Worm (Caenorhabditis elegans) whole organism, late embryonic: Measurements from ENCODE around the gene lido-17.

Experiments used
- dmd-4 ChIP-seq: sonication (generic microtip); optimal IDR thresholded peaks from 2 replicates; lab custom pipeline; 2016; ENCODE audit warnings: borderline replicate concordance, missing genetic modification characterization, missing compliant biosample characterization
- unc-3 ChIP-seq, 2 experiments: fragments of 200-800 bp in 1 of 2; sonication (Bioruptor generic) in 1 of 2; sonication (generic microtip) in 1 of 2; conservative IDR thresholded peaks in 1 of 2; optimal IDR thresholded peaks in 1 of 2; 2 replicates each; pipeline versions ENCODE4 v1.3.6 to Lab custom; 2016 to 2022; ENCODE audit warnings: missing compliant biosample characterization in 2 of 2, missing genetic modification characterization in 2 of 2, missing genetic modification reagents in 1 of 2
- ztf-16 ChIP-seq: sonication (generic microtip); optimal IDR thresholded peaks from 2 replicates; lab custom pipeline; 2017; ENCODE audit warnings: missing genetic modification characterization, missing compliant biosample characterization

- TF ChIP-seq unc-3 (GFP tag; conservative IDR thresholded peaks at IDR 0.05; lab: Robert Waterston, UW) = no peak
- no peak for TF ChIP-seq unc-3 (tag; optimal IDR thresholded peaks at IDR 0.05; lab: Kevin White, UChicago)
- no peak for TF ChIP-seq dmd-4 (tag; lab: Kevin White, UChicago)
- TF ChIP-seq ztf-16 (tag; lab: Kevin White, UChicago) = no peak
Observed at ce11 chrII:9377158-9377557, 15.5 kb downstream of the lido-17 start, which contains the start of gene C06C3.10.
